Fruit fly (Drosophila melanogaster) whole organism, embryonic: ENCODE results near the gene Atg2.

ENCODE experiments used
- Abd-B ChIP-seq: fragments of 200-800 bp; sonication (Bioruptor generic); optimal IDR thresholded peaks from 2 replicates; lab custom pipeline; 2018; ENCODE audit warnings: missing biosample characterization, mild to moderate bottlenecking, missing genetic modification characterization, moderate library complexity
- Adf1 ChIP-seq: fragments of 200-800 bp; sonication (Bioruptor generic); IDR thresholded peaks from 2 replicates; pipeline ENCODE4 v1.3.6; 2022; ENCODE audit warnings: missing biosample characterization, missing genetic modification characterization
- B-H2 ChIP-seq: fragments of 200-800 bp; sonication (Bioruptor generic); optimal IDR thresholded peaks from 2 replicates; lab custom pipeline; 2018; ENCODE audit warnings: missing biosample characterization, mild to moderate bottlenecking, missing genetic modification characterization
- CG11085 ChIP-seq: fragments of 200-800 bp; sonication (Bioruptor generic); IDR thresholded peaks from 2 replicates; pipeline ENCODE4 v1.3.6; 2022; ENCODE audit warnings: missing biosample characterization, missing genetic modification characterization
- CG11696 ChIP-seq: fragments of 200-800 bp; sonication (Bioruptor generic); IDR thresholded peaks from 2 replicates; pipeline ENCODE4 v1.3.6; 2022; ENCODE audit warnings: missing biosample characterization, missing genetic modification characterization
- CG12236 ChIP-seq: fragments of 200-800 bp; sonication (Bioruptor generic); optimal IDR thresholded peaks from 2 replicates; lab custom pipeline; 2016; ENCODE audit warnings: missing biosample characterization, missing genetic modification characterization
- CG13287 ChIP-seq: fragments of 200-800 bp; sonication (Bioruptor generic); IDR thresholded peaks from 2 replicates; pipeline ENCODE4 v1.3.6; 2022; ENCODE audit warnings: missing biosample characterization, missing genetic modification characterization; ENCODE audit not compliant: partially characterized antibody
- CG14014 ChIP-seq: fragments of 200-800 bp; sonication (Bioruptor generic); IDR thresholded peaks from 2 replicates; pipeline ENCODE4 v1.3.6; 2022; ENCODE audit warnings: missing biosample characterization, missing genetic modification characterization
- CG14050 ChIP-seq: fragments of 200-800 bp; sonication (Bioruptor generic); IDR thresholded peaks from 3 replicates; pipeline ENCODE4 v1.3.6; 2022; ENCODE audit warnings: missing biosample characterization, missing genetic modification characterization
- CG15011 ChIP-seq: fragments of 200-800 bp; sonication (Bioruptor generic); optimal IDR thresholded peaks from 3 replicates; lab custom pipeline; 2018; ENCODE audit warnings: missing biosample characterization, mild to moderate bottlenecking, missing genetic modification characterization
- CG15479 ChIP-seq: fragments of 200-800 bp; sonication (Bioruptor generic); optimal IDR thresholded peaks from 3 replicates; lab custom pipeline; 2019; ENCODE audit warnings: missing biosample characterization, mild to moderate bottlenecking, missing genetic modification characterization, moderate library complexity
- CG17186 ChIP-seq: fragments of 200-800 bp; sonication (Bioruptor generic); optimal IDR thresholded peaks from 3 replicates; lab custom pipeline; 2017; ENCODE audit warnings: missing biosample characterization, missing genetic modification reagents, missing genetic modification characterization
- CG17359 ChIP-seq: fragments of 200-800 bp; sonication (Bioruptor generic); optimal IDR thresholded peaks from 3 replicates; lab custom pipeline; 2018; ENCODE audit warnings: missing biosample characterization, mild to moderate bottlenecking, missing genetic modification characterization, moderate library complexity
- CG17361 ChIP-seq: fragments of 200-800 bp; sonication (Bioruptor generic); IDR thresholded peaks from 3 replicates; pipeline ENCODE4 v1.3.6; 2022; ENCODE audit warnings: missing biosample characterization, missing genetic modification characterization
- CG17802 ChIP-seq: fragments of 200-800 bp; sonication (Bioruptor generic); optimal IDR thresholded peaks from 2 replicates; lab custom pipeline; 2018; ENCODE audit warnings: missing biosample characterization, mild to moderate bottlenecking, missing genetic modification characterization, moderate library complexity
- CG17912 ChIP-seq: fragments of 200-800 bp; sonication (Bioruptor generic); optimal IDR thresholded peaks from 2 replicates; lab custom pipeline; 2018; ENCODE audit warnings: missing biosample characterization, mild to moderate bottlenecking, missing genetic modification characterization
- CG18764 ChIP-seq: fragments of 200-800 bp; sonication (Bioruptor generic); optimal IDR thresholded peaks from 3 replicates; lab custom pipeline; 2016; ENCODE audit warnings: missing biosample characterization, missing genetic modification characterization
- CG4424 ChIP-seq: fragments of 200-800 bp; sonication (Bioruptor generic); optimal IDR thresholded peaks from 3 replicates; lab custom pipeline; 2016; ENCODE audit warnings: missing biosample characterization, missing genetic modification characterization
- CG5245 ChIP-seq: fragments of 200-800 bp; sonication (Bioruptor generic); optimal IDR thresholded peaks from 3 replicates; lab custom pipeline; 2016; ENCODE audit warnings: missing biosample characterization, missing genetic modification characterization
- CG6175 ChIP-seq: fragments of 200-800 bp; sonication (Bioruptor generic); IDR thresholded peaks from 3 replicates; pipeline ENCODE4 v1.3.6; 2022; ENCODE audit warnings: missing biosample characterization, missing genetic modification characterization
- CG7987 ChIP-seq: fragments of 200-800 bp; sonication (Bioruptor generic); optimal IDR thresholded peaks from 2 replicates; lab custom pipeline; 2018; ENCODE audit warnings: missing biosample characterization, mild to moderate bottlenecking, missing genetic modification characterization, moderate library complexity
- CG8290 ChIP-seq, 3 experiments: fragments of 200-800 bp; sonication (Bioruptor generic); optimal IDR thresholded peaks; 2 replicates each; lab custom pipeline; 2016 to 2019; ENCODE audit warnings: missing biosample characterization in 3 of 3, missing genetic modification characterization in 3 of 3, mild to moderate bottlenecking in 2 of 3, moderate library complexity in 1 of 3
- CG8388 ChIP-seq: fragments of 200-800 bp; sonication (Bioruptor generic); optimal IDR thresholded peaks from 2 replicates; lab custom pipeline; 2019; ENCODE audit warnings: missing biosample characterization, mild to moderate bottlenecking, missing genetic modification characterization, moderate library complexity
- CG8478 ChIP-seq: fragments of >200 bp; optimal IDR thresholded peaks from 2 replicates; lab custom pipeline; 2018
- CG9609 ChIP-seq: fragments of 200-800 bp; sonication (Bioruptor generic); optimal IDR thresholded peaks from 3 replicates; lab custom pipeline; 2016; ENCODE audit warnings: missing biosample characterization, missing genetic modification characterization
- E2f1 ChIP-seq: fragments of 200-800 bp; sonication (Bioruptor generic); IDR thresholded peaks from 2 replicates; pipeline ENCODE4 v1.3.6; 2022; ENCODE audit warnings: missing biosample characterization, missing genetic modification characterization
- Gsc ChIP-seq: fragments of 200-800 bp; sonication (Bioruptor generic); IDR thresholded peaks from 2 replicates; pipeline ENCODE4 v1.3.6; 2022; ENCODE audit warnings: missing biosample characterization, missing genetic modification characterization
- Jarid2 ChIP-seq: fragments of 200-800 bp; sonication (Bioruptor generic); optimal IDR thresholded peaks from 3 replicates; lab custom pipeline; 2017; ENCODE audit warnings: mild to moderate bottlenecking, missing biosample characterization, missing genetic modification reagents, missing genetic modification characterization
- Mad ChIP-seq: fragments of 200-800 bp; sonication (Bioruptor generic); optimal IDR thresholded peaks from 2 replicates; lab custom pipeline; 2016; ENCODE audit warnings: missing biosample characterization, missing genetic modification characterization
- Oaz ChIP-seq: fragments of 200-800 bp; sonication (Bioruptor generic); IDR thresholded peaks from 2 replicates; pipeline ENCODE4 v1.3.6; 2022; ENCODE audit warnings: missing biosample characterization, missing genetic modification characterization
- PHDP ChIP-seq: fragments of 200-800 bp; sonication (Bioruptor generic); optimal IDR thresholded peaks from 3 replicates; lab custom pipeline; 2018; ENCODE audit warnings: missing biosample characterization, mild to moderate bottlenecking, missing genetic modification characterization, moderate library complexity
- Scr ChIP-seq: fragments of 200-800 bp; sonication (Bioruptor generic); IDR thresholded peaks from 2 replicates; pipeline ENCODE4 v1.3.6; 2022; ENCODE audit warnings: missing biosample characterization, missing genetic modification characterization; ENCODE audit not compliant: partially characterized antibody
- ase ChIP-seq: fragments of 200-800 bp; sonication (Bioruptor generic); IDR thresholded peaks from 3 replicates; pipeline ENCODE4 v1.3.6; 2022; ENCODE audit warnings: missing biosample characterization, missing genetic modification characterization
- cg ChIP-seq: fragments of 200-800 bp; sonication (Bioruptor generic); optimal IDR thresholded peaks from 3 replicates; lab custom pipeline; 2019; ENCODE audit warnings: missing biosample characterization, mild to moderate bottlenecking, missing genetic modification characterization, moderate library complexity
- chm ChIP-seq: fragments of 200-800 bp; sonication (Bioruptor generic); IDR thresholded peaks from 2 replicates; pipeline ENCODE4 v1.3.6; 2022; ENCODE audit warnings: missing biosample characterization, missing genetic modification characterization
- ci ChIP-seq: fragments of 200-800 bp; sonication (Bioruptor generic); IDR thresholded peaks from 3 replicates; pipeline ENCODE4 v1.3.6; 2022; ENCODE audit warnings: missing biosample characterization, missing genetic modification characterization
- gce ChIP-seq: fragments of 200-800 bp; sonication (Bioruptor generic); IDR thresholded peaks from 3 replicates; pipeline ENCODE4 v1.3.6; 2022; ENCODE audit warnings: missing biosample characterization, missing genetic modification characterization
- inv ChIP-seq: fragments of 200-800 bp; sonication (Bioruptor generic); IDR thresholded peaks from 2 replicates; pipeline ENCODE4 v1.3.6; 2022; ENCODE audit warnings: missing biosample characterization, missing genetic modification characterization; ENCODE audit not compliant: partially characterized antibody
- kay ChIP-seq: fragments of 200-800 bp; sonication (Bioruptor generic); optimal IDR thresholded peaks from 2 replicates; lab custom pipeline; 2016; ENCODE audit warnings: missing biosample characterization, missing genetic modification characterization
- ken ChIP-seq: fragments of 200-800 bp; sonication (Bioruptor generic); IDR thresholded peaks from 3 replicates; pipeline ENCODE4 v1.3.6; 2022; ENCODE audit warnings: missing biosample characterization, missing genetic modification characterization
- knrl ChIP-seq: fragments of 200-800 bp; sonication (Bioruptor generic); IDR thresholded peaks from 3 replicates; pipeline ENCODE4 v1.3.6; 2022; ENCODE audit warnings: missing biosample characterization, missing genetic modification characterization; ENCODE audit not compliant: partially characterized antibody
- maf-S ChIP-seq: fragments of 200-800 bp; sonication (Bioruptor generic); optimal IDR thresholded peaks from 2 replicates; lab custom pipeline; 2016; ENCODE audit warnings: missing biosample characterization, missing genetic modification characterization
- mam ChIP-seq: fragments of 200-800 bp; sonication (Bioruptor generic); optimal IDR thresholded peaks from 3 replicates; lab custom pipeline; 2016; ENCODE audit warnings: missing biosample characterization, missing genetic modification characterization
- otp ChIP-seq: fragments of 200-800 bp; sonication (Bioruptor generic); IDR thresholded peaks from 3 replicates; pipeline ENCODE4, ENCODE4 v1.3.6; 2022; ENCODE audit warnings: missing biosample characterization, missing genetic modification characterization
- run ChIP-seq: fragments of 200-800 bp; sonication (Bioruptor generic); optimal IDR thresholded peaks from 3 replicates; lab custom pipeline; 2018; ENCODE audit warnings: missing biosample characterization, mild to moderate bottlenecking, missing genetic modification characterization
- sens-2 ChIP-seq: fragments of 200-800 bp; sonication (Bioruptor generic); IDR thresholded peaks from 2 replicates; pipeline ENCODE4 v1.3.6; 2022; ENCODE audit warnings: missing biosample characterization, missing genetic modification characterization
- slou ChIP-seq: fragments of 200-800 bp; sonication (Bioruptor generic); optimal IDR thresholded peaks from 3 replicates; lab custom pipeline; 2016; ENCODE audit warnings: missing biosample characterization, missing genetic modification characterization
- sob ChIP-seq: fragments of 200-800 bp; sonication (Bioruptor generic); IDR thresholded peaks from 2 replicates; pipeline ENCODE4 v1.3.6; 2022; ENCODE audit warnings: missing biosample characterization, missing genetic modification characterization
- tap ChIP-seq: fragments of 200-800 bp; optimal IDR thresholded peaks from 3 replicates; lab custom pipeline; 2019; ENCODE audit warnings: missing biosample characterization, mild to moderate bottlenecking, missing genetic modification characterization, moderate library complexity
- zen ChIP-seq: fragments of 200-800 bp; sonication (Bioruptor generic); optimal IDR thresholded peaks from 3 replicates; lab custom pipeline; 2018; ENCODE audit warnings: missing biosample characterization, mild to moderate bottlenecking, missing genetic modification characterization, moderate library complexity

Atg2 gene

dm6 chr3L:2805956-2806527, 31.9 kb downstream of the Atg2 start (continued):
- TF ChIP-seq CG8388 (GFP tag; lab: Kevin White, UChicago) (peak; percentile 46), ken (GFP tag; lab: Robert Waterston, UW) (peak; percentile 70), ase (GFP tag; lab: Robert Waterston, UW) (peak; percentile 88; the same call in 2 of the 3 replicates), CG15479 (GFP tag; lab: Kevin White, UChicago) (no peak), CG6175 (GFP tag; lab: Robert Waterston, UW) (peak; percentile 78; the same call in 2 of the 3 replicates), sob (GFP tag; lab: Robert Waterston, UW) (peak; percentile 89), CG11696 (GFP tag; lab: Robert Waterston, UW) (peak; percentile 78), CG14050 (GFP tag; lab: Robert Waterston, UW) (peak; percentile 51; the same call in 1 of the 3 replicates), CG8478 (lab: Kevin White, UChicago) (no peak), gce (peak; percentile 85), PHDP (peak; percentile 28), E2f1 (GFP tag; lab: Robert Waterston, UW) (peak; percentile 90), CG12236 (GFP tag; lab: Kevin White, UChicago) (no peak), slou (GFP tag; lab: Kevin White, UChicago) (no peak), CG17361 (peak; percentile 82), CG7987 (GFP tag; lab: Kevin White, UChicago) (peak; percentile 37), CG18764 (peak; percentile 58), zen (tag; lab: Kevin White, UChicago) (peak; percentile 75), CG13287 (no peak), run (no peak), CG17359 (peak; percentile 79), CG4424 (GFP tag; lab: Kevin White, UChicago) (peak; percentile 77), CG9609 (GFP tag; lab: Kevin White, UChicago) (no peak), Gsc (GFP tag; lab: Robert Waterston, UW) (no peak; the same call in 1 of the 2 replicates), CG14014 (GFP tag; lab: Robert Waterston, UW) (peak; percentile 86), CG11085 (GFP tag; lab: Robert Waterston, UW) (peak; percentile 60), kay (GFP tag; lab: Kevin White, UChicago) (peak; percentile 58), inv (GFP tag; lab: Robert Waterston, UW) (no peak), Scr (GFP tag; lab: Robert Waterston, UW) (no peak), cg (GFP tag; lab: Kevin White, UChicago) (no peak), sens-2 (GFP tag; lab: Robert Waterston, UW) (0 out of 2 replicates have a peak, but pooled peaks have one; percentile 41), Oaz (GFP tag; lab: Robert Waterston, UW) (no peak), tap (tag; lab: Kevin White, UChicago) (peak; percentile 62), CG17186 (GFP tag; lab: Kevin White, UChicago) (peak; percentile 22), otp (GFP tag; lab: Robert Waterston, UW) (peak; percentile 66; the same call in 2 of the 3 replicates), CG8290 (GFP tag; optimal IDR thresholded peaks at IDR 0.05; lab: Kevin White, UChicago) (peak; percentile 51), CG8290 (tag; optimal IDR thresholded peaks at IDR 0.05; lab: Kevin White, UChicago) (peak in 1 of 2 experiments; percentile 27), knrl (no peak), Mad (GFP tag; lab: Kevin White, UChicago) (no peak), Jarid2 (GFP tag; lab: Kevin White, UChicago) (peak; percentile 40), CG17912 (GFP tag; lab: Kevin White, UChicago) (no peak), mam (GFP tag; lab: Kevin White, UChicago) (peak; percentile 72), Adf1 (no peak), CG5245 (GFP tag; lab: Kevin White, UChicago) (peak; percentile 75), chm (GFP tag; lab: Robert Waterston, UW) (peak; percentile 65; the same call in 1 of the 2 replicates), B-H2 (GFP tag; lab: Kevin White, UChicago) (no peak), CG15011 (GFP tag; lab: Kevin White, UChicago) (peak; percentile 14), CG17802 (tag; lab: Kevin White, UChicago) (peak; percentile 40), maf-S (GFP tag; lab: Kevin White, UChicago) (no peak), ci (GFP tag; lab: Robert Waterston, UW) (peak; percentile 87), Abd-B (GFP tag; lab: Kevin White, UChicago) (no peak)
